Worm (Caenorhabditis elegans) whole organism, young adult: ENCODE results near the gene Y25C1A.8.

Experiments
- K11D2.4 ChIP-seq: fragments of 200-800 bp; sonication (Bioruptor generic); IDR thresholded peaks from 2 replicates; pipeline ENCODE4 v1.3.6; 2022; ENCODE audit warnings: missing genetic modification reagents, missing genetic modification characterization, missing compliant biosample characterization
- hmg-20 ChIP-seq: fragments of 200-800 bp; sonication (Bioruptor generic); IDR thresholded peaks from 2 replicates; pipeline ENCODE4 v1.3.6; 2022; ENCODE audit warnings: missing genetic modification reagents, missing genetic modification characterization, missing compliant biosample characterization

DNA sequence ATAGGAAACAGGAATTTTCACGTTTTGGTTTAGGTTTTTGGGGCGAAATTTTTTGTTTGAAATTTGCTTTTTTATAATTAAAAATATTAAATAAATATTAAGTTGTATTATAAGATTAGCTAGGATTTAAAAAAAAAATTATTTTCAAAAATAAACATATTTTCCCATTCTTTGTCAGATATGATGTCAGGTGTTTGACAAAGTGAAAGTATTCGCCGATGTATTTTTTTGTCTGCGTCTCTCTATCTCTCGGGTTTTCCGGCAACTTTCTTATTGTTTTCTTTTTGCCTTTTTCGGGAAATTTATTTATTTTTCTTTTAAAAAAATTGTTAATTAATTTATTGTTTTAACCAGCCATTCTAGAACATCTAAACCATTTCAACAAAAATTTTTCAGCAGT is 46.3 kb downstream of the Y25C1A.8 start:
- no peak for TF ChIP-seq hmg-20 (GFP tag; lab: Robert Waterston, UW)
- no peak for TF ChIP-seq K11D2.4 (GFP tag; lab: Robert Waterston, UW)
